Worm (Caenorhabditis elegans) whole organism, mixed stage, embryonic: ENCODE measurements around the gene B0496.11.

Experiments used
- bed-3 ChIP-seq: fragments of 200-800 bp; sonication (Bioruptor generic); optimal IDR thresholded peaks from 3 replicates; lab custom pipeline; 2018; ENCODE audit warnings: mild to moderate bottlenecking, missing genetic modification characterization, moderate library complexity, missing compliant biosample characterization
- blmp-1 ChIP-seq: fragments of 150-350 bp; optimal IDR thresholded peaks from 2 replicates; lab custom pipeline; 2014; ENCODE audit warnings: missing biosample characterization, missing genetic modification characterization
- ceh-39 ChIP-seq: fragments of 150-350 bp; optimal IDR thresholded peaks from 2 replicates; lab custom pipeline; 2014; ENCODE audit warnings: missing biosample characterization, missing genetic modification characterization
- ceh-43 ChIP-seq: fragments of 200-800 bp; sonication (Bioruptor generic); optimal IDR thresholded peaks from 2 replicates; lab custom pipeline; 2018; ENCODE audit warnings: mild to moderate bottlenecking, missing genetic modification characterization, moderate library complexity, missing compliant biosample characterization
- ceh-83 ChIP-seq: fragments of 200-800 bp; sonication (Bioruptor generic); optimal IDR thresholded peaks from 2 replicates; lab custom pipeline; 2018; ENCODE audit warnings: mild to moderate bottlenecking, missing genetic modification characterization, missing compliant biosample characterization
- cnd-1 ChIP-seq: fragments of 200-800 bp; sonication (Bioruptor generic); optimal IDR thresholded peaks from 2 replicates; lab custom pipeline; 2018; ENCODE audit warnings: mild to moderate bottlenecking, missing genetic modification characterization, missing compliant biosample characterization
- drap-1 ChIP-seq: fragments of 200-800 bp; sonication (Bioruptor generic); optimal IDR thresholded peaks from 3 replicates; lab custom pipeline; 2018; ENCODE audit warnings: mild to moderate bottlenecking, missing genetic modification characterization, missing compliant biosample characterization
- elt-1 ChIP-seq: sonication (generic microtip); optimal IDR thresholded peaks from 2 replicates; lab custom pipeline; 2017; ENCODE audit warnings: missing genetic modification characterization, mild to moderate bottlenecking, missing compliant biosample characterization, antibody characterized with exemption, moderate library complexity, borderline replicate concordance; ENCODE audit not compliant: insufficient read depth
- flh-1 ChIP-seq: fragments of 200-800 bp; sonication (Bioruptor generic); optimal IDR thresholded peaks from 2 replicates; lab custom pipeline; 2018; ENCODE audit warnings: mild to moderate bottlenecking, missing genetic modification characterization, moderate library complexity, missing compliant biosample characterization
- ham-2 ChIP-seq: fragments of 200-800 bp; sonication (Bioruptor generic); optimal IDR thresholded peaks from 2 replicates; lab custom pipeline; 2018; ENCODE audit warnings: mild to moderate bottlenecking, missing genetic modification characterization, missing compliant biosample characterization
- hlh-1 ChIP-seq: fragments of 150-350 bp; optimal IDR thresholded peaks from 2 replicates; lab custom pipeline; 2014; ENCODE audit warnings: missing biosample characterization, missing genetic modification reagents, missing genetic modification characterization
- lin-13 ChIP-seq: fragments of 150-350 bp; optimal IDR thresholded peaks from 2 replicates; lab custom pipeline; 2014; ENCODE audit warnings: missing biosample characterization, missing genetic modification characterization
- lin-32 ChIP-seq: fragments of 200-800 bp; sonication (Bioruptor generic); optimal IDR thresholded peaks from 2 replicates; lab custom pipeline; 2018; ENCODE audit warnings: mild to moderate bottlenecking, missing genetic modification characterization, missing compliant biosample characterization
- lsy-2 ChIP-seq: fragments of 150-350 bp; optimal IDR thresholded peaks from 2 replicates; lab custom pipeline; 2014; ENCODE audit warnings: missing biosample characterization, missing genetic modification characterization
- mab-5 ChIP-seq: fragments of 150-350 bp; optimal IDR thresholded peaks from 2 replicates; lab custom pipeline; 2014; ENCODE audit warnings: missing biosample characterization, missing genetic modification characterization
- mep-1 ChIP-seq: fragments of 150-350 bp; optimal IDR thresholded peaks from 2 replicates; lab custom pipeline; 2017; ENCODE audit warnings: missing biosample characterization, missing genetic modification reagents, missing genetic modification characterization, inconsistent platforms
- nhr-12 ChIP-seq: fragments of 150-350 bp; optimal IDR thresholded peaks from 2 replicates; lab custom pipeline; 2014; ENCODE audit warnings: missing biosample characterization, missing genetic modification characterization
- nhr-28 ChIP-seq: fragments of 150-350 bp; optimal IDR thresholded peaks from 2 replicates; lab custom pipeline; 2014; ENCODE audit warnings: missing biosample characterization, missing genetic modification characterization
- nhr-76 ChIP-seq: sonication (generic microtip); optimal IDR thresholded peaks from 2 replicates; lab custom pipeline; 2017; ENCODE audit warnings: missing biosample characterization, missing genetic modification characterization
- pha-4 ChIP-seq: fragments of 150-350 bp; optimal IDR thresholded peaks from 2 replicates; lab custom pipeline; 2018; ENCODE audit warnings: missing biosample characterization, missing genetic modification reagents, missing genetic modification characterization
- sem-2 ChIP-seq: fragments of 200-800 bp; sonication (Bioruptor generic); optimal IDR thresholded peaks from 2 replicates; lab custom pipeline; 2018; ENCODE audit warnings: mild to moderate bottlenecking, missing genetic modification characterization, missing compliant biosample characterization
- snpc-4 ChIP-seq: fragments of 150-350 bp; optimal IDR thresholded peaks from 2 replicates; lab custom pipeline; 2014; ENCODE audit warnings: missing biosample characterization, missing genetic modification characterization
- sptf-1 ChIP-seq: sonication (generic microtip); optimal IDR thresholded peaks from 2 replicates; lab custom pipeline; 2017; ENCODE audit warnings: mild to moderate bottlenecking, missing genetic modification characterization, moderate library complexity, missing compliant biosample characterization
- tbx-8 ChIP-seq: fragments of 200-800 bp; sonication (Bioruptor generic); optimal IDR thresholded peaks from 2 replicates; lab custom pipeline; 2018; ENCODE audit warnings: mild to moderate bottlenecking, missing genetic modification characterization, moderate library complexity, missing compliant biosample characterization
- unc-120 ChIP-seq: sonication (generic microtip); optimal IDR thresholded peaks from 2 replicates; lab custom pipeline; 2017; ENCODE audit warnings: missing genetic modification characterization, missing compliant biosample characterization; ENCODE audit not compliant: poor library complexity, severe bottlenecking
- unc-39 ChIP-seq: fragments of 150-350 bp; optimal IDR thresholded peaks from 2 replicates; lab custom pipeline; 2014; ENCODE audit warnings: missing biosample characterization, missing genetic modification characterization
- unc-62 ChIP-seq: fragments of 150-350 bp; optimal IDR thresholded peaks from 2 replicates; lab custom pipeline; 2014; ENCODE audit warnings: missing biosample characterization, missing genetic modification reagents, missing genetic modification characterization
- zip-8 ChIP-seq: fragments of 150-350 bp; optimal IDR thresholded peaks from 2 replicates; lab custom pipeline; 2014; ENCODE audit warnings: missing biosample characterization, missing genetic modification characterization
- ztf-11 ChIP-seq: fragments of 150-350 bp; optimal IDR thresholded peaks from 2 replicates; lab custom pipeline; 2014; ENCODE audit warnings: missing biosample characterization, missing genetic modification characterization

Gene B0496.11

ce11 chrIV:7473159-7473649 is 39.4 kb upstream of the B0496.11 start, which contains the start of the genes plk-3 and F55G1.6:
Gene plk-3, minus strand, starts transcription at chrIV:7473209.
Gene F55G1.6, plus strand, starts transcription at chrIV:7473517.
- no peak for TF ChIP-seq ceh-39 (tag; lab: Kevin White, UChicago)
- TF ChIP-seq cnd-1 (tag; lab: Kevin White, UChicago) = no peak
- no peak for TF ChIP-seq ham-2 (GFP tag; lab: Kevin White, UChicago)

- TF ChIP-seq nhr-12 (tag; lab: Kevin White, UChicago) (no peak), ceh-39 (tag; lab: Kevin White, UChicago) (no peak), sptf-1 (no peak), flh-1 (GFP tag; lab: Kevin White, UChicago) (no peak), unc-62 (no peak), ceh-43 (GFP tag; lab: Kevin White, UChicago) (no peak), tbx-8 (GFP tag; lab: Kevin White, UChicago) (no peak), snpc-4 (tag; lab: Kevin White, UChicago) (no peak)
These were observed 36.1 kb upstream of the B0496.11 start, which contains the start of gene F55G1.7 for ce11 chrIV:7469782-7470413. Gene F55G1.7, minus strand, starts transcription at chrIV:7469832.

ce11 chrIV:7468638-7469037 is 34.9 kb upstream of the B0496.11 start:
- no peak for TF ChIP-seq sem-2 (GFP tag; lab: Kevin White, UChicago)
- no peak for TF ChIP-seq ceh-39 (tag; lab: Kevin White, UChicago)
- no peak for TF ChIP-seq hlh-1 (tag; lab: Kevin White, UChicago)
- TF ChIP-seq drap-1 (GFP tag; lab: Kevin White, UChicago) = no peak

- TF ChIP-seq cnd-1 (tag; lab: Kevin White, UChicago) = no peak
- no peak for TF ChIP-seq snpc-4 (tag; lab: Kevin White, UChicago)
- TF ChIP-seq elt-1 (tag; lab: Kevin White, UChicago) = no peak
- TF ChIP-seq nhr-76 (tag; lab: Kevin White, UChicago) = no peak
- TF ChIP-seq unc-39 (tag; lab: Kevin White, UChicago) = no peak
- no peak for TF ChIP-seq ztf-11
- TF ChIP-seq unc-120 (tag; lab: Kevin White, UChicago) = no peak
- TF ChIP-seq nhr-12 (tag; lab: Kevin White, UChicago) = no peak
- no peak for TF ChIP-seq ceh-39 (tag; lab: Kevin White, UChicago)
- TF ChIP-seq lin-32 = no peak
- no peak for TF ChIP-seq sptf-1
- TF ChIP-seq, all 35 proteins: peak for 0
These were observed 33.4 kb upstream of the B0496.11 start for ce11 chrIV:7467170-7467569.

- TF ChIP-seq cnd-1 (tag; lab: Kevin White, UChicago) (no peak), ceh-39 (tag; lab: Kevin White, UChicago) (no peak), unc-120 (tag; lab: Kevin White, UChicago) (no peak)
These were observed 32.1 kb upstream of the B0496.11 start, which contains the start of gene F13B6.3 for ce11 chrIV:7465857-7466256. Gene F13B6.3, minus strand, starts transcription at chrIV:7465957.

- TF ChIP-seq ceh-83 (GFP tag; lab: Kevin White, UChicago) (no peak), ztf-11 (no peak), unc-120 (tag; lab: Kevin White, UChicago) (no peak), mep-1 (no peak), hlh-1 (tag; lab: Kevin White, UChicago) (no peak), ceh-43 (GFP tag; lab: Kevin White, UChicago) (no peak), zip-8 (tag; lab: Kevin White, UChicago) (no peak), nhr-28 (tag; lab: Kevin White, UChicago) (no peak), lin-13 (tag; lab: Kevin White, UChicago) (no peak), pha-4 (tag; lab: Kevin White, UChicago) (no peak), unc-62 (no peak), snpc-4 (tag; lab: Kevin White, UChicago) (no peak), bed-3 (GFP tag; lab: Kevin White, UChicago) (no peak), mab-5 (tag; lab: Kevin White, UChicago) (no peak), ceh-39 (tag; lab: Kevin White, UChicago) (no peak), blmp-1 (tag; lab: Kevin White, UChicago) (no peak), cnd-1 (tag; lab: Kevin White, UChicago) (no peak), sem-2 (GFP tag; lab: Kevin White, UChicago) (no peak), lsy-2 (tag; lab: Kevin White, UChicago) (no peak), nhr-12 (tag; lab: Kevin White, UChicago) (no peak)
These were observed 26.5 kb upstream of the B0496.11 start, which contains the start of gene F13B6.2 for ce11 chrIV:7460225-7460624. Gene F13B6.2, minus strand, starts transcription at chrIV:7460325.
